Worm (Caenorhabditis elegans) whole organism, L3 larva: Measurements from ENCODE around the gene ugtp-1.

ENCODE experiments used
- aly-2 ChIP-seq: fragments of 150-350 bp; optimal IDR thresholded peaks from 2 replicates; lab custom pipeline; 2014; ENCODE audit warnings: missing biosample characterization, missing genetic modification characterization
- daf-12 ChIP-seq: fragments of 150-350 bp; optimal IDR thresholded peaks from 2 replicates; lab custom pipeline; 2014; ENCODE audit warnings: missing biosample characterization, missing genetic modification reagents, missing genetic modification characterization
- elt-3 ChIP-seq, 3 experiments: fragments of 150-350 bp in 1 of 3; sonication (generic microtip) in 2 of 3; optimal IDR thresholded peaks; 2 replicates in 2 of 3; 4 replicates in 1 of 3; lab custom pipeline; 2014 to 2017; ENCODE audit warnings: missing biosample characterization in 3 of 3, missing genetic modification characterization in 3 of 3
- mdl-1 ChIP-seq: fragments of 150-350 bp; optimal IDR thresholded peaks from 2 replicates; lab custom pipeline; 2014; ENCODE audit warnings: missing biosample characterization, missing genetic modification characterization
- nhr-11 ChIP-seq: fragments of 150-350 bp; optimal IDR thresholded peaks from 2 replicates; lab custom pipeline; 2014; ENCODE audit warnings: missing biosample characterization, missing genetic modification characterization
- nhr-237 ChIP-seq: fragments of 150-350 bp; optimal IDR thresholded peaks from 2 replicates; lab custom pipeline; 2014; ENCODE audit warnings: missing biosample characterization, missing genetic modification characterization
- nhr-43 ChIP-seq: sonication (generic microtip); optimal IDR thresholded peaks from 2 replicates; lab custom pipeline; 2016; ENCODE audit warnings: mild to moderate bottlenecking, missing genetic modification characterization, missing compliant biosample characterization; ENCODE audit not compliant: poor library complexity, severe bottlenecking
- nhr-77 ChIP-seq: fragments of 150-350 bp; optimal IDR thresholded peaks from 2 replicates; lab custom pipeline; 2014; ENCODE audit warnings: missing biosample characterization, missing genetic modification characterization
- pqm-1 ChIP-seq: fragments of 150-350 bp; optimal IDR thresholded peaks from 2 replicates; lab custom pipeline; 2017; ENCODE audit warnings: missing biosample characterization, missing genetic modification characterization, inconsistent platforms
- skn-1 ChIP-seq: fragments of 150-350 bp; optimal IDR thresholded peaks from 2 replicates; lab custom pipeline; 2014; ENCODE audit warnings: missing biosample characterization, missing genetic modification characterization
- snpc-4 ChIP-seq: fragments of 150-350 bp; optimal IDR thresholded peaks from 2 replicates; lab custom pipeline; 2014; ENCODE audit warnings: missing biosample characterization, missing genetic modification characterization
- unc-39 ChIP-seq: sonication (generic microtip); optimal IDR thresholded peaks from 4 replicates; lab custom pipeline; 2017; ENCODE audit warnings: missing biosample characterization, missing genetic modification characterization
- zag-1 ChIP-seq: fragments of 150-350 bp; optimal IDR thresholded peaks from 2 replicates; lab custom pipeline; 2014; ENCODE audit warnings: missing biosample characterization, missing genetic modification characterization
- ztf-11 ChIP-seq: fragments of 150-350 bp; optimal IDR thresholded peaks from 2 replicates; lab custom pipeline; 2014; ENCODE audit warnings: missing biosample characterization, missing genetic modification characterization

DNA sequence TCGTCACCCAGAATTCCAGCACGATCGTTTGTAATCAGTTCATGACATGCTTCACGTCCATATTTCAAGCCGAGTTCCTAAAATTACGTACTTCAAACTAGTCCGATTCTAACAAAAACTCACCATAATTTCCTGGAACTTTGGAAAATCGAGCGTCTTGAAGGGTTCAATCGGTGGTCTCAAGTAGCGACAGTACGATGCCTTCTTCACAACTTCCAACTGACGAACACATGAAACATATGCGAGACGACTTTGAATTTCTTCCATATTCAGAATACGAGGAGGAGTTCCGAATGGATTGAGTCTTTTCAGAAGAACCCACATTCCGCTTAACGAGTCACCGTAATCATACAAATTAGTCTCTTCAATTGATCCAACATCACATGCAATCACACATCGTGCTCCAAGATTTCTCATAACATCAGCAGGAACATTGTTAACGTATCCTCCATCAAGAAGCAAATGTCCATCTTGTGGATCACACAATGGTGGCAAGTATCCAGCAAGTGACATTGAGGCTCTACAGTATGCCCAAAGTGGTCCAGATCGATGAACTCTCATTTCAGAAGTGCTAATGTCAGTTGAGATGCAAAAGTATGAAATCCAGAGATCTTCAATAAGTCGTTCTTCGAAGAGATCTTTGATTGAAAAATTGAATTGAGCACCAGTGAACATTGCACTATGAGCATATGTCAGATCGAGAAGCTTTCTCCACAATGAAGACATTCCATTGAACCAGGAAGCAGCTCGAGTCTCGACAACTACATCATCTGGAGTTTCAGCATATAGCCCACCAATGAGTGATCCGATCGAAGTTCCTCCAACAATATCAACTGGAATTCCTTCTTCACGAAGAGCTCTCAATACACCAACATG is 24.2 kb downstream of the ugtp-1 start:
- TF ChIP-seq nhr-11 (tag; lab: Kevin White, UChicago) (no peak), ztf-11 (tag; lab: Kevin White, UChicago) (no peak), aly-2 (no peak), zag-1 (tag; lab: Kevin White, UChicago) (no peak), daf-12 (tag; lab: Kevin White, UChicago) (no peak), pqm-1 (tag; lab: Kevin White, UChicago) (no peak), nhr-77 (no peak), nhr-237 (tag; lab: Kevin White, UChicago) (no peak), unc-39 (tag; lab: Kevin White, UChicago) (no peak), snpc-4 (tag; lab: Kevin White, UChicago) (no peak), skn-1 (tag; lab: Kevin White, UChicago) (no peak), mdl-1 (tag; lab: Kevin White, UChicago) (no peak), nhr-43 (tag; lab: Kevin White, UChicago) (no peak), elt-3 (tag; optimal IDR thresholded peaks at IDR 0.05; lab: Kevin White, UChicago) (no peak)
